Worm (Caenorhabditis elegans) whole organism, early embryonic: Measurements from ENCODE around the gene F36H5.13.

Source experiments
- B0310.2 ChIP-seq: sonication (generic microtip); optimal IDR thresholded peaks from 2 replicates; lab custom pipeline; 2016; ENCODE audit warnings: mild to moderate bottlenecking, missing genetic modification characterization, missing compliant biosample characterization
- F13C5.2 ChIP-seq: sonication (generic microtip); optimal IDR thresholded peaks from 2 replicates; lab custom pipeline; 2017; ENCODE audit warnings: mild to moderate bottlenecking, missing genetic modification characterization, inconsistent platforms, missing compliant biosample characterization
- aly-1 ChIP-seq: sonication (generic microtip); optimal IDR thresholded peaks from 2 replicates; lab custom pipeline; 2016; ENCODE audit warnings: missing genetic modification characterization, missing compliant biosample characterization
- ama-1 ChIP-seq: fragments of 150-350 bp; optimal IDR thresholded peaks from 2 replicates; lab custom pipeline; 2014
- ceh-13 ChIP-seq: fragments of 200-800 bp; sonication (Bioruptor generic); optimal IDR thresholded peaks from 2 replicates; lab custom pipeline; 2018; ENCODE audit warnings: mild to moderate bottlenecking, missing genetic modification characterization, missing compliant biosample characterization
- ceh-36 ChIP-seq: sonication (generic microtip); optimal IDR thresholded peaks from 2 replicates; lab custom pipeline; 2016; ENCODE audit warnings: missing genetic modification characterization, inconsistent platforms, missing compliant biosample characterization
- ets-7 ChIP-seq: sonication (generic microtip); optimal IDR thresholded peaks from 2 replicates; lab custom pipeline; 2016; ENCODE audit warnings: missing genotype, missing genetic modification characterization, missing compliant biosample characterization
- flt-1 ChIP-seq: fragments of 200-800 bp; sonication (Bioruptor generic); IDR thresholded peaks from 2 replicates; pipeline ENCODE4 v1.3.6; 2022; ENCODE audit warnings: missing genetic modification characterization, missing compliant biosample characterization
- hmbx-1 ChIP-seq: sonication (generic microtip); optimal IDR thresholded peaks from 2 replicates; lab custom pipeline; 2016; ENCODE audit warnings: mild to moderate bottlenecking, missing genetic modification characterization, missing compliant biosample characterization
- hmg-4 ChIP-seq: fragments of 200-800 bp; sonication (Bioruptor generic); optimal IDR thresholded peaks from 2 replicates; lab custom pipeline; 2018; ENCODE audit warnings: mild to moderate bottlenecking, missing genetic modification characterization, missing compliant biosample characterization
- hnd-1 ChIP-seq: sonication (generic microtip); optimal IDR thresholded peaks from 2 replicates; lab custom pipeline; 2016; ENCODE audit warnings: missing genetic modification characterization, missing compliant biosample characterization
- pes-1 ChIP-seq: fragments of 200-800 bp; sonication (Bioruptor generic); IDR thresholded peaks from 2 replicates; pipeline ENCODE4 v1.3.6; 2022; ENCODE audit warnings: missing genetic modification reagents, missing genetic modification characterization, missing compliant biosample characterization
- scrt-1 ChIP-seq: fragments of 200-800 bp; sonication (Bioruptor generic); IDR thresholded peaks from 2 replicates; pipeline ENCODE4 v1.3.6; 2022; ENCODE audit warnings: missing genetic modification characterization, missing compliant biosample characterization
- sea-1 ChIP-seq: fragments of 200-800 bp; sonication (Bioruptor generic); conservative IDR thresholded peaks from 2 replicates; pipeline ENCODE4 v1.3.6; 2022; ENCODE audit warnings: missing genetic modification characterization, missing compliant biosample characterization
- tbx-11 ChIP-seq: fragments of 200-800 bp; sonication (Bioruptor generic); IDR thresholded peaks from 2 replicates; pipeline ENCODE4 v1.3.6; 2022; ENCODE audit warnings: missing genetic modification characterization, missing compliant biosample characterization
- tbx-37 ChIP-seq: fragments of 200-800 bp; sonication (Bioruptor generic); conservative IDR thresholded peaks from 2 replicates; pipeline ENCODE4 v1.3.6; 2022; ENCODE audit warnings: missing genetic modification reagents, missing genetic modification characterization, missing compliant biosample characterization
- tra-4 ChIP-seq: sonication (generic microtip); optimal IDR thresholded peaks from 2 replicates; lab custom pipeline; 2017; ENCODE audit warnings: missing genetic modification characterization, missing compliant biosample characterization

Gene F36H5.13

DNA sequence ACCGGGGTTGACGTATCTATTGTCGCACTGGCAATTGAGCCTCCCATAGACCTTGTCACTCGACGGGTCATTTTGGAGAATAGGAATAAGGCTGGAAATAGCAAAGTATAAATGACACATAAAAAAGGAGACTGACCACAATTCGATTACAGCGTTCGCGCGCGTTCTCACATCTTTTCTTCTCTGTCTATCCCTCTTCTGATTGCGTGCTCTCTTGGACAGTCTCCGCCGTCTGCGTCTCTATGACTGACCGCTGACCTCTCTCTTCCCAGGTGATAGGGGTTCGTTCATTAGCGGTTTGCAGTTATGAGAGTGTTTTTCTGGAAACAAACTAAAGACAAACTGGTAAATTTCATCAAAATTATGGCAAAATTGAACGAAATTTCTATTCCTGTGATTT lies 14.0 kb downstream of the F36H5.13 start, which contains the start of gene ceh-83:
Gene ceh-83 (minus strand): TSS at position 181 of the 400 bp plus-strand sequence.
- TF ChIP-seq B0310.2 (tag; lab: Kevin White, UChicago) (no peak), ceh-13 (GFP tag; lab: Kevin White, UChicago) (no peak), ceh-36 (tag; lab: Kevin White, UChicago) (no peak), hmbx-1 (no peak), tbx-11 (GFP tag; lab: Robert Waterston, UW) (no peak), F13C5.2 (tag; lab: Kevin White, UChicago) (no peak), hnd-1 (tag; lab: Kevin White, UChicago) (no peak), tbx-37 (GFP tag; lab: Robert Waterston, UW) (no peak), sea-1 (GFP tag; lab: Robert Waterston, UW) (no peak), pes-1 (GFP tag; lab: Robert Waterston, UW) (no peak), ama-1 (no peak), flt-1 (GFP tag; lab: Robert Waterston, UW) (no peak), tra-4 (tag; lab: Kevin White, UChicago) (no peak), hmg-4 (GFP tag; lab: Kevin White, UChicago) (no peak), ets-7 (tag; lab: Kevin White, UChicago) (no peak), aly-1 (tag; lab: Kevin White, UChicago) (no peak)

DNA sequence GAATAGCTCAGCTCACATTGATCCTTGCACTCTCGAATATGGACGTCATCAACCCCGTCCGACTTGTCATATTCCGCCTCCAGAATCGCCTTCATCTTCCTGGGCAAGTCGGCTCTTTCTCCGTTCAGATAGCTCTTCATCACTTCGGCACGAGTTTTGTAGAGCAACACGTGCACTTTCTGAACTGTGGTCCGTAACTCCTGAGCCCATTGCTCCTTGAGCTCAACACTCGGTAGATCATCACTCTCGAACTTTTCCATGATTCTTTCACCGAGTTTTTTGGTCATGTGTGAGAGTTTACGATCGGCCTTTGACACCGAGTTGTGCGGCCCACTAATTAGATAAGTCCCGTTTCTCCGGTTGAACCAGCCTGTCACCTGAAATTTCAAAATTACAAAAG lies 15.2 kb downstream of the F36H5.13 start:
- TF ChIP-seq F13C5.2 (tag; lab: Kevin White, UChicago) (no peak), B0310.2 (tag; lab: Kevin White, UChicago) (no peak), ama-1 (no peak), hmg-4 (GFP tag; lab: Kevin White, UChicago) (no peak), pes-1 (GFP tag; lab: Robert Waterston, UW) (no peak), scrt-1 (GFP tag; lab: Robert Waterston, UW) (no peak), ets-7 (tag; lab: Kevin White, UChicago) (no peak)

DNA sequence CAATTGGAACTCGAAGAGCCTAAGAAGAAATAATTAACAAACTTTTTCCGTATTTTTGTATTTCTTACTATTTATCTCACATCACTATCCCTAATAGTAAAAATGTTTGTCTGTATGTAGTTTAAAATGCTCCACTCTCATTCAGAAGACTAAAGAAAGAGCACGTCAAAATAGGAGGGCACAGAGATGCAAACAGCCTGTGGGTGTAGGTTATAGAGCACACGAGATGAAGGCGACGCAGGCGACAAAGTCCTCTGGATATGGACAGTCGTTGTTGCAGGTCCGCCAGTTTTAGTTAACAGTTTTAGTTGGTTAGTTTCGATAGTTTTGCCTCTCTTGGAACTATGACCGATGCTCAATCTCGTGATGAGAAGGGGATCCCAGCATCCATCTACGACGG lies 18.4 kb downstream of the F36H5.13 start, which contains the start of gene ceh-82:
Gene ceh-82 (plus strand): TSS at position 301 of the 400 bp plus-strand sequence.
- TF ChIP-seq tbx-11 (GFP tag; lab: Robert Waterston, UW), result no peak
- no peak for TF ChIP-seq F13C5.2 (tag; lab: Kevin White, UChicago)
- no peak for TF ChIP-seq hmbx-1
- TF ChIP-seq ama-1, result no peak
- no peak for TF ChIP-seq tra-4 (tag; lab: Kevin White, UChicago)
- no peak for TF ChIP-seq ceh-13 (GFP tag; lab: Kevin White, UChicago)
- TF ChIP-seq B0310.2 (tag; lab: Kevin White, UChicago), result no peak
- TF ChIP-seq ceh-36 (tag; lab: Kevin White, UChicago), result no peak
- TF ChIP-seq hmg-4 (GFP tag; lab: Kevin White, UChicago), result no peak
- no peak for TF ChIP-seq pes-1 (GFP tag; lab: Robert Waterston, UW)
- TF ChIP-seq ets-7 (tag; lab: Kevin White, UChicago), result no peak
- TF ChIP-seq scrt-1 (GFP tag; lab: Robert Waterston, UW), result no peak
- no peak for TF ChIP-seq sea-1 (GFP tag; lab: Robert Waterston, UW)
- no peak for TF ChIP-seq hnd-1 (tag; lab: Kevin White, UChicago)

DNA sequence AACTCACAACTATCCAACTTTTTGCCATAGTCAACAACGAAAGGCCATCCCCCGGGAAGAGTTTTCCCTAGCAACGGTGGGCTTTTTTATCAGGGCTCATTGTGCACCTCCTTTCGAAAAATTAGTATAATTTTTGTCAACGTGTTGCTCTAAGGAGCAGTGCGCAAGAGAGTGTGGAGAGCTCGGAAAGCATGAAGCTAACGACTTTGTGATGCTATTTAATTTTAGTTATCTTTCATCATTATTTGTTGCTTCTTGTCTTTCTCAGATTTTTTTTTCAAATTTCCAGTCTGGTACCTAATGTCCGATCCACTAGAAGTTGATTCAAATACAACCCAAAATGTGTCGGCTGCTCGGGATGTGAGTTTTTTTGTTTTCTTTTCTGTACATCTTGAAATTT lies 20.2 kb downstream of the F36H5.13 start, which contains the start of gene ceh-81:
Gene ceh-81 (plus strand): TSS at position 301 of the 400 bp plus-strand sequence.
- TF ChIP-seq F13C5.2 (tag; lab: Kevin White, UChicago) (no peak), hmg-4 (GFP tag; lab: Kevin White, UChicago) (no peak), ama-1 (no peak), B0310.2 (tag; lab: Kevin White, UChicago) (no peak), tbx-37 (GFP tag; lab: Robert Waterston, UW) (no peak), tbx-11 (GFP tag; lab: Robert Waterston, UW) (no peak), aly-1 (tag; lab: Kevin White, UChicago) (no peak), sea-1 (GFP tag; lab: Robert Waterston, UW) (no peak), ceh-13 (GFP tag; lab: Kevin White, UChicago) (no peak), hmbx-1 (no peak), scrt-1 (GFP tag; lab: Robert Waterston, UW) (no peak), ets-7 (tag; lab: Kevin White, UChicago) (no peak), ceh-36 (tag; lab: Kevin White, UChicago) (no peak), pes-1 (GFP tag; lab: Robert Waterston, UW) (no peak), flt-1 (GFP tag; lab: Robert Waterston, UW) (no peak), tra-4 (tag; lab: Kevin White, UChicago) (no peak), hnd-1 (tag; lab: Kevin White, UChicago) (no peak)

DNA sequence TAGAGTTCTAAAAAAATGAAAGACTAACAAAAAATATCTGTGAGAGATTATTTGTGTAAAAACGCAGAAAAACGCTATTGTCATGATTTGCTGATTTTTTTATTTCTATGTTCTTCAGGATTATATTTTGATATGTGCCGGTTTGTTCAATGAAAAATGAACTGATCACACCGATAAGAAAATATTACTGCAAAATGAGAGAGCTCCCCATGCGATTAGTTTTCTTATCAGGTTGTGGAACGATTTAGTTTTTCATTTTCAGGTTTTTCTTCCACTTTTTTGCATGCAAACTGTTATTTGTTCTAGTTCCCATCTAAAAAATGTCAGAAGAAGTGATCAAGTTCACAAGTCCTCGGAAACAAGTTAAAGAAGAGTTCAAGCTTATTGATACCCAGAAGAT lies 22.1 kb downstream of the F36H5.13 start, which contains the start of gene btb-9:
Gene btb-9 (plus strand): TSS at position 254 of the 400 bp plus-strand sequence.
- TF ChIP-seq ceh-13 (GFP tag; lab: Kevin White, UChicago) (no peak), sea-1 (GFP tag; lab: Robert Waterston, UW) (no peak), F13C5.2 (tag; lab: Kevin White, UChicago) (no peak), aly-1 (tag; lab: Kevin White, UChicago) (no peak), ets-7 (tag; lab: Kevin White, UChicago) (no peak), hnd-1 (tag; lab: Kevin White, UChicago) (no peak), scrt-1 (GFP tag; lab: Robert Waterston, UW) (no peak), ama-1 (no peak), tbx-11 (GFP tag; lab: Robert Waterston, UW) (no peak), tbx-37 (GFP tag; lab: Robert Waterston, UW) (no peak), ceh-36 (tag; lab: Kevin White, UChicago) (no peak), B0310.2 (tag; lab: Kevin White, UChicago) (no peak), pes-1 (GFP tag; lab: Robert Waterston, UW) (no peak), tra-4 (tag; lab: Kevin White, UChicago) (no peak)

DNA sequence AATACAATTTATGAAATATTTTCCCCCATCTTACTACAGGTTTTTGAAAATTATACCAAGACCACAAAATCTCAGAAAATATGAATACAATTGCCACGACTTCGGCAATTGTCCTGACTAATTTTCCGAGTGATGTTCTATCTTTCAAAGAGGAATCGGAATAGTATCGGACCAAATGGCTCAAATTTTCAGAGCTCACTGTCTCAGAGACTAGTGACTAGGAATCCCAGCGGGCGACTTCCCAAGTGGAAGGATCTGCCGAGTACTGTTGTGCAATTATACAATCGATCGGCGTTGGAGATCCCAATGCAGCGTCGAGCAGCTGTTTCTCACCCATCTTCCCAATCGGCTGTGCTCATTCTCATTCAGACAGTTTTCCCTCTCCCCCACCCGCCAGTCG lies 24.6 kb downstream of the F36H5.13 start, which contains the start of gene F45C12.17:
Gene F45C12.17 (plus strand): TSS at position 377 of the 400 bp plus-strand sequence.
- TF ChIP-seq F13C5.2 (tag; lab: Kevin White, UChicago) (no peak), ceh-13 (GFP tag; lab: Kevin White, UChicago) (no peak), sea-1 (GFP tag; lab: Robert Waterston, UW) (no peak), pes-1 (GFP tag; lab: Robert Waterston, UW) (no peak), hnd-1 (tag; lab: Kevin White, UChicago) (no peak), tra-4 (tag; lab: Kevin White, UChicago) (no peak)
